Worm (Caenorhabditis elegans) whole organism, L4 larva: ENCODE results near the gene scl-8.

ENCODE experiments used
- F10B5.3 ChIP-seq: sonication (generic microtip); optimal IDR thresholded peaks from 2 replicates; lab custom pipeline; 2016; ENCODE audit warnings: mild to moderate bottlenecking, missing genetic modification characterization, missing compliant biosample characterization
- aha-1 ChIP-seq: fragments of 150-350 bp; peaks from one replicate; lab custom pipeline; 2014; ENCODE audit warnings: missing biosample characterization, missing genetic modification characterization
- ama-1 ChIP-seq: fragments of 150-350 bp; optimal IDR thresholded peaks from 2 replicates; lab custom pipeline; 2014; ENCODE audit warnings: inconsistent platforms, mixed read lengths
- arid-1 ChIP-seq: fragments of 200-800 bp; sonication (Bioruptor generic); conservative IDR thresholded peaks from 2 replicates; pipeline ENCODE4 v1.3.6; 2022; ENCODE audit warnings: missing genetic modification reagents, missing genetic modification characterization, missing compliant biosample characterization
- attf-4 ChIP-seq: sonication (generic microtip); optimal IDR thresholded peaks from 3 replicates; lab custom pipeline; 2017; ENCODE audit warnings: missing biosample characterization, missing genetic modification characterization
- ceh-20 ChIP-seq: fragments of 200-800 bp; sonication (Bioruptor generic); IDR thresholded peaks from 2 replicates; pipeline ENCODE4 v1.3.6; 2022; ENCODE audit warnings: missing genetic modification reagents, missing genetic modification characterization, missing compliant biosample characterization
- ceh-44 ChIP-seq: fragments of 200-800 bp; sonication (Bioruptor generic); IDR thresholded peaks from 2 replicates; pipeline ENCODE4 v1.3.6; 2022; ENCODE audit warnings: missing genetic modification reagents, missing genetic modification characterization, missing compliant biosample characterization
- ctbp-1 ChIP-seq: fragments of 200-800 bp; sonication (Bioruptor generic); IDR thresholded peaks from 2 replicates; pipeline ENCODE4 v1.3.6; 2022; ENCODE audit warnings: missing genetic modification reagents, missing genetic modification characterization, missing compliant biosample characterization
- daf-12 ChIP-seq: fragments of 150-350 bp; optimal IDR thresholded peaks from 2 replicates; lab custom pipeline; 2014; ENCODE audit warnings: missing biosample characterization, missing genetic modification reagents, missing genetic modification characterization
- daf-16 ChIP-seq, 3 experiments: sonication (generic microtip); optimal IDR thresholded peaks; 2 replicates each; lab custom pipeline; 2016 to 2017; ENCODE audit warnings: missing genetic modification characterization in 3 of 3, missing genetic modification reagents in 3 of 3, mild to moderate bottlenecking in 2 of 3, missing compliant biosample characterization in 2 of 3, missing biosample characterization in 1 of 3, moderate library complexity in 1 of 3
- dve-1 ChIP-seq: sonication (generic microtip); optimal IDR thresholded peaks from 2 replicates; lab custom pipeline; 2017; ENCODE audit warnings: antibody characterized with exemption, mild to moderate bottlenecking, missing genetic modification characterization, missing compliant biosample characterization; ENCODE audit not compliant: insufficient read depth
- fkh-10 ChIP-seq: fragments of 150-350 bp; optimal IDR thresholded peaks from 2 replicates; lab custom pipeline; 2014; ENCODE audit warnings: missing biosample characterization, missing genetic modification reagents, missing genetic modification characterization
- gei-8 ChIP-seq: fragments of 200-800 bp; sonication (Bioruptor generic); optimal IDR thresholded peaks from 2 replicates; lab custom pipeline; 2018; ENCODE audit warnings: mild to moderate bottlenecking, missing genetic modification characterization, missing compliant biosample characterization
- hif-1 ChIP-seq, 2 experiments: sonication (generic microtip); optimal IDR thresholded peaks; 2 replicates each; lab custom pipeline; 2016 to 2017; ENCODE audit warnings: missing compliant biosample characterization in 2 of 2, missing genetic modification characterization in 2 of 2, missing genetic modification reagents in 2 of 2, missing genotype in 2 of 2, mild to moderate bottlenecking in 1 of 2
- hlh-30 ChIP-seq: sonication (generic microtip); optimal IDR thresholded peaks from 2 replicates; lab custom pipeline; 2017; ENCODE audit warnings: antibody characterized with exemption, mild to moderate bottlenecking, missing genetic modification characterization, missing compliant biosample characterization; ENCODE audit not compliant: insufficient read depth
- hmg-1.1 ChIP-seq: fragments of 200-800 bp; sonication (Bioruptor generic); IDR thresholded peaks from 2 replicates; pipeline ENCODE4 v1.3.6; 2022; ENCODE audit warnings: missing genetic modification reagents, missing genetic modification characterization, missing compliant biosample characterization
- lin-38 ChIP-seq: fragments of 200-800 bp; sonication (Bioruptor generic); IDR thresholded peaks from 2 replicates; pipeline ENCODE4 v1.3.6; 2022; ENCODE audit warnings: missing genetic modification reagents, missing genetic modification characterization, missing compliant biosample characterization
- mdl-1 ChIP-seq, 2 experiments: fragments of 150-350 bp in 1 of 2; sonication (generic microtip) in 1 of 2; optimal IDR thresholded peaks; 2 replicates each; lab custom pipeline; 2014 to 2017; ENCODE audit warnings: missing biosample characterization in 2 of 2, missing genetic modification characterization in 2 of 2
- mep-1 ChIP-seq: fragments of 150-350 bp; sonication (generic microtip); optimal IDR thresholded peaks from 3 replicates; lab custom pipeline; 2014; ENCODE audit warnings: missing biosample characterization, missing genetic modification characterization
- mes-2 ChIP-seq: sonication (generic microtip); optimal IDR thresholded peaks from 2 replicates; lab custom pipeline; 2016; ENCODE audit warnings: missing genotype, mild to moderate bottlenecking, missing genetic modification characterization, missing compliant biosample characterization; ENCODE audit not compliant: poor library complexity, severe bottlenecking
- mxl-3 ChIP-seq: fragments of 200-800 bp; sonication (Bioruptor generic); optimal IDR thresholded peaks from 2 replicates; lab custom pipeline; 2018; ENCODE audit warnings: mild to moderate bottlenecking, missing genetic modification characterization, missing compliant biosample characterization
- nhr-10 ChIP-seq: fragments of 150-350 bp; optimal IDR thresholded peaks from 2 replicates; lab custom pipeline; 2014; ENCODE audit warnings: missing biosample characterization, missing genetic modification characterization
- nhr-237 ChIP-seq: sonication (generic microtip); optimal IDR thresholded peaks from 2 replicates; lab custom pipeline; 2017; ENCODE audit warnings: missing biosample characterization, missing genetic modification characterization
- nhr-25 ChIP-seq: sonication (generic microtip); optimal IDR thresholded peaks from 2 replicates; lab custom pipeline; 2017; ENCODE audit warnings: missing genetic modification characterization, mild to moderate bottlenecking, missing compliant biosample characterization, antibody characterized with exemption, moderate library complexity, borderline replicate concordance; ENCODE audit not compliant: insufficient read depth
- nhr-28 ChIP-seq: fragments of 150-350 bp; optimal IDR thresholded peaks from 2 replicates; lab custom pipeline; 2014; ENCODE audit warnings: missing biosample characterization, missing genetic modification characterization
- nhr-6 ChIP-seq: fragments of 150-350 bp; optimal IDR thresholded peaks from 2 replicates; lab custom pipeline; 2014; ENCODE audit warnings: missing biosample characterization, missing genetic modification characterization
- nhr-77 ChIP-seq: fragments of 150-350 bp; optimal IDR thresholded peaks from 2 replicates; lab custom pipeline; 2014; ENCODE audit warnings: missing biosample characterization, missing genetic modification characterization
- pha-4 ChIP-seq, 2 experiments: fragments of 150-350 bp in 1 of 2; fragments of 200-800 bp in 1 of 2; sonication (Bioruptor generic) in 1 of 2; IDR thresholded peaks in 1 of 2; optimal IDR thresholded peaks in 1 of 2; 2 replicates each; pipeline versions ENCODE4 v1.3.6 to Lab custom; 2014 to 2022; ENCODE audit warnings: missing genetic modification characterization in 2 of 2, missing genetic modification reagents in 2 of 2, missing biosample characterization in 1 of 2, missing compliant biosample characterization in 1 of 2
- pqm-1 ChIP-seq: sonication (generic microtip); optimal IDR thresholded peaks from 2 replicates; lab custom pipeline; 2017; ENCODE audit warnings: missing biosample characterization, missing genetic modification characterization
- rbr-2 ChIP-seq: sonication (generic microtip); optimal IDR thresholded peaks from 2 replicates; lab custom pipeline; 2016; ENCODE audit warnings: missing genotype, missing genetic modification characterization, missing compliant biosample characterization
- skn-1 ChIP-seq: fragments of 150-350 bp; optimal IDR thresholded peaks from 2 replicates; lab custom pipeline; 2014; ENCODE audit warnings: missing biosample characterization, missing genetic modification characterization
- snpc-1.2 ChIP-seq: fragments of 200-800 bp; sonication (Bioruptor generic); IDR thresholded peaks from 2 replicates; pipeline ENCODE4 v1.3.6; 2022; ENCODE audit warnings: missing genetic modification reagents, missing genetic modification characterization, missing compliant biosample characterization
- spr-1 ChIP-seq: sonication (generic microtip); optimal IDR thresholded peaks from 2 replicates; lab custom pipeline; 2016; ENCODE audit warnings: mild to moderate bottlenecking, missing genetic modification characterization, missing compliant biosample characterization
- unc-62 ChIP-seq, 3 experiments: fragments of 150-350 bp in 1 of 3; sonication (generic microtip); optimal IDR thresholded peaks in 2 of 3; peaks in 1 of 3; 1 replicate in 1 of 3; 2 replicates in 2 of 3; lab custom pipeline; 2014 to 2017; ENCODE audit warnings: missing biosample characterization in 3 of 3, missing genetic modification characterization in 3 of 3, missing genetic modification reagents in 3 of 3, missing genotype in 1 of 3
- zfp-3 ChIP-seq: fragments of 200-800 bp; sonication (Bioruptor generic); conservative IDR thresholded peaks from 2 replicates; pipeline ENCODE4 v1.3.6; 2022; ENCODE audit warnings: missing genetic modification reagents, missing genetic modification characterization, missing compliant biosample characterization
- ztf-11 ChIP-seq: fragments of 150-350 bp; optimal IDR thresholded peaks from 2 replicates; lab custom pipeline; 2014; ENCODE audit warnings: missing biosample characterization, missing genetic modification characterization
- ztf-7 ChIP-seq: fragments of 150-350 bp; optimal IDR thresholded peaks from 2 replicates; lab custom pipeline; 2014; ENCODE audit warnings: missing biosample characterization, missing genetic modification characterization

Gene scl-8

DNA sequence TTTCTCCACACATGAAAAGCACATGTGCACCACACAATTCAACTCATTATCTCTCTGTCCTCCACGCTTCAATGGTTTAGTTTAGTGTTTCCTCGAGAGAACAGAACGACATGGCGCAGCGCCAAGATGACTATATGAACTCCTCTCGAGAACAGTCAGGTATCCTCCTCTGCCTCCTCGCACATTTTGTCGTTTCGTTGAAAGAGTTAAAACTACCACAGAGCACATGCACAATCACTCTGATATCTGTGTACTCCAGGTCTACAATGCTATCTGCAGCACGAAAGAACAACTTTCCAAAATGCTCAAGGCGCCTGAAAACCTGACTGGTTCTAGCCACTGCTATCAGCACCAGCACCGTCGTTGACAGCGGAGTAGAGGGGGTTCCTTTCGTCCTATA is 44.8 kb upstream of the scl-8 start (continued):
- peak; percentile 17 for TF ChIP-seq nhr-10 (tag; lab: Kevin White, UChicago)
- TF ChIP-seq aha-1 (tag; lab: Kevin White, UChicago), result peak; percentile 85
- no peak for TF ChIP-seq ztf-11 (tag; lab: Kevin White, UChicago)
- 0 out of 2 replicates have a peak, but pooled peaks have one; percentile 39 for TF ChIP-seq ctbp-1 (GFP tag; lab: Robert Waterston, UW)
- peak in 1 of 2 experiments; percentile 46 for TF ChIP-seq hif-1 (tag; optimal IDR thresholded peaks at IDR 0.05; lab: Kevin White, UChicago)
- peak; percentile 37 for TF ChIP-seq hlh-30 (tag; lab: Kevin White, UChicago)
- TF ChIP-seq ceh-20 (GFP tag; lab: Robert Waterston, UW), result peak; percentile 28; the same call in 1 of the 2 replicates

DNA sequence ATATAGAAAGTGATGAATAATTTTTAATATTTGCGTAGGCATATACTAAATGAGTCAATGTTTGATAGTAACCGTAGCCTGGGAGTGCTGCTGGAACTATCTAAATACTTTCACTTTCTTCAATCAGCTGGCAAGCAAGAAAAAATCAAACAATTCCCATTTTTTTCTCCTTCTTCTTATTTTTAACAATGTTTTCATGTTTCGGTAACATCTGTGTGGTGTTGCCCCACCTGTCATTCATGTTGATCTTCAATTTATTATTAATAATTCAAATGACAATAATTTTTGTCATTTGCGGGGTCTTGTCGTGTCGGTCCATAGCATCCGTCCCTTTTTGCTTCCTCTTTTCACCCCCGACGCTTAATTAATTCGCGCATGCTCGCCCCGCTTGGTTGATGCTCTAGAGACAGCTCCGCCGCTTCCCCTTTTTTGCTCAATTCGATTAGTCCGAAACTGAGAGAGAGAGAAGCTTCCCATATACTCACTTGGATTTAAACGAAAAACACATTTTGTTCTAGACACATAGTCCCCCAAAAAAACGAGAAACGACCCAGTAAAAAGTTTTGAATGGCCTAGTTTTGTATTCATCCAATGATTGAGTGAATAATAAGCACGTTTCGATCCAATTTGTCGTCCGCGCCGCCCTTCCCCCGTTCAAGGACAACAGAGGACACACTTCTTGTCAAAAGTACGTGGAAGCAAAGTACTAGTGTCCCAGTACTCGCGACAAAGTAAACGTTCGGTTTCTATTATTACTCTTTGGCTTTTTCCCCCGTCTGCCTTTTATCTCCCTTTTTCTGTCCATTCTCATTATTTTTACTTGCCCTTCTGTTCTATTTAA is 43.5 kb upstream of the scl-8 start:
- TF ChIP-seq nhr-25 (tag; lab: Kevin White, UChicago) (peak; percentile 18), rbr-2 (tag; lab: Kevin White, UChicago) (peak; percentile 7), mes-2 (tag; lab: Kevin White, UChicago) (peak; percentile 8), nhr-6 (tag; lab: Kevin White, UChicago) (no peak), hmg-1.1 (GFP tag; lab: Robert Waterston, UW) (0 out of 2 replicates have a peak, but pooled peaks have one; percentile 5), zfp-3 (no peak), unc-62 (GFP tag; optimal IDR thresholded peaks at IDR 0.05 in 1 of 2; lab: Kevin White, UChicago) (peak in 1 of 2 experiments; percentile 97), unc-62 (tag; optimal IDR thresholded peaks at IDR 0.05; lab: Kevin White, UChicago) (no peak), mxl-3 (GFP tag; lab: Kevin White, UChicago) (peak; percentile 7)

DNA sequence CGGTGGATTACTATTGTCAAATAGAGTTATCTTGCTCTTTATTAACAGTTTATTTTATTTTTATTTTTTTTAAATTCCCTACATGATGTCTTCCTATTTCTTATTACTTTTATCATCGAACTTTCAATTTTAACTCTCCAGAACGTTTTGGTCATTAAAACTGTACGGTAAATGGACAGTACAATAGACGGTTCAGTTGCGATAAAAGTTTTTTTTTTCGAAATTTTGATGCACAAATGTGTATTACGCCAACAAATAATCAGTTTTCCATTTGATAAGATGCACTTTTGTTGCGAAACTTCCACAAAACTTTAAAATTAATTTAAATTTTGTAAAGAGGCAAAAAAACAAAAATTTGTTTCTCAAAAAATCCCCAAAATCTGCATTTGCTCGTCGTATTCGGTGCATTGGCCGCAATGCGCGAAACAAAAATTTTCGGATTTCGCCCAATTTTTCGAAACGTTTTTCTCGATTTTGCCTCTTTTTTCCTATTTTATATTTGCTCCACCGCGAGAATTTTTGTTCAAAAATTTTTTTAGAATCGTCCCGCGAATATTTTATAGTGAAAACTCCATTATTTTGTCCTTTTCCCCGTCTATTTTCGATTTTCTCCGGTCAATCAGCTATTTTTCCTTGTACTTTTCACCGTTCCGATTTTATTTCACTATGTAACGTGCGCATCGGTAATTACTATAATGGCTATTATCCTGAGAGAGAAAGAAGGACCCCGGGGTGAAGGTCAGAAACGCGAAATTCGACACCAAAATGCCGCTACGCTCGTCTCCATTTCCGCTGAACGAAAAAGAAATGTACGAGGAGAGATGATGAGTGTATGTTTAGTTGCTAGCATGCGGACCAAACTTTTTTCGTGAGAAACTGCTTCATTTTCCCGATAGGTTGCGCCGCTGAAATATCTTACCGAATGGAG is 42.5 kb upstream of the scl-8 start:
- TF ChIP-seq nhr-28 (peak; percentile 8), mdl-1 (tag; optimal IDR thresholded peaks at IDR 0.05; lab: Kevin White, UChicago) (no peak), daf-16 (GFP tag; optimal IDR thresholded peaks at IDR 0.05; lab: Kevin White, UChicago) (no peak), daf-16 (tag; optimal IDR thresholded peaks at IDR 0.05; lab: Kevin White, UChicago) (peak; percentile 6), ama-1 (lab: Kevin White, UChicago) (no peak), pqm-1 (tag; lab: Kevin White, UChicago) (peak; percentile 56), snpc-1.2 (GFP tag; lab: Robert Waterston, UW) (peak; percentile 38; the same call in 1 of the 2 replicates), aha-1 (tag; lab: Kevin White, UChicago) (peak; percentile 32), dve-1 (tag; lab: Kevin White, UChicago) (peak; percentile 7), mes-2 (tag; lab: Kevin White, UChicago) (peak; percentile 16), skn-1 (no peak)
- TF ChIP-seq, all 104 proteins: peak for 7

DNA sequence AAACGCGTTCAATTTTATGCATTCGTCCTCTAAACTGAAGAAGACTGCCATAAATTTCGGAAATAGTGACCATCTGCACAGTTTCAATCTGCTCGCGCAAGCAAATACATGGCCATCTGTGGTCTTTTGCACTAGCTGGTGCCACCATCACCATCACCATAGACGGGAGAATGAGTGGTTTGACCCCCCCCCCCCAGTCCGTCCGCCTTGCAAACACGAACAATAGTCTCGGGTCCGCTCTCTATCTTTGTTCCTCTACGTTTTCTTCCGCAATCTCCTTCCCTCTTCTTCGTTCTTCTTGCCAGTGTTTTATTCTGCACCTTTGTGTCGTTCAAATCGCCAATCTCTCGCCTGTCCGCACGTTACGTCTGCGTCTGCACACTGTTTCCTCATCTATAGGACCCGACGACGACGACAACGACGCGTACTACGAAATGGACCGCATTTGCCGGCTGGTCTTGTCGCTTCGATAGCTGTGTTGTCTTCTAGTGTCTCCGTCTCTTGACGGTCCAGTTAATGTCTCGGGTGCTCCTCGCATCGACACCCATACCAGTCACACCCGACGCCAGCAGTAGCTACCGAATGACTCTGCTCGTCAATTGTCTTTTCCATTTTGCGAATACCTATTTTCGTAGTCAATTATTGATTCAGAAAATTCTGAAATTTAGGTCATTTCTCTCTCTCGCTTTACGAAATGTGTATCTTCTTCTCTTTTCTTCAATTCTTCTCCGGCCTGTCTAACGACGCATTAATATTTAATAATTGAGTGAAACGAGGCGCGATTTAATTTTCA is 41.7 kb upstream of the scl-8 start:
- no peak for TF ChIP-seq nhr-77
- no peak for TF ChIP-seq daf-12 (tag; lab: Kevin White, UChicago)
- TF ChIP-seq mep-1, result peak; percentile 43
- no peak for TF ChIP-seq F10B5.3
- TF ChIP-seq hlh-30 (tag; lab: Kevin White, UChicago), result no peak
- TF ChIP-seq ceh-44, result no peak
- no peak for TF ChIP-seq attf-4
- TF ChIP-seq pha-4 (GFP tag; IDR thresholded peaks at IDR 0.05; lab: Robert Waterston, UW), result no peak
- TF ChIP-seq pha-4 (tag; optimal IDR thresholded peaks at IDR 0.05; lab: Kevin White, UChicago), result no peak
- TF ChIP-seq mxl-3 (GFP tag; lab: Kevin White, UChicago), result peak; percentile 32
- TF ChIP-seq spr-1 (tag; lab: Kevin White, UChicago), result peak; percentile 6
- peak; percentile 3 for TF ChIP-seq fkh-10 (GFP tag; lab: Kevin White, UChicago)
- no peak for TF ChIP-seq nhr-25 (tag; lab: Kevin White, UChicago)
- no peak; the same call in 1 of the 2 replicates for TF ChIP-seq lin-38
- TF ChIP-seq aha-1 (tag; lab: Kevin White, UChicago), result peak; percentile 32
- TF ChIP-seq gei-8, result peak; percentile 14
- TF ChIP-seq arid-1 (GFP tag; lab: Robert Waterston, UW), result no peak
- TF ChIP-seq ztf-7 (tag; lab: Kevin White, UChicago), result no peak
- TF ChIP-seq nhr-237 (tag; lab: Kevin White, UChicago), result no peak
